Fruit fly (Drosophila melanogaster) whole organism, embryonic: Measurements from ENCODE around the gene CG18765.

ENCODE experiments used
- Aef1 ChIP-seq: fragments of 200-800 bp; sonication (Bioruptor generic); IDR thresholded peaks from 3 replicates; pipeline ENCODE4 v1.3.6; 2022; ENCODE audit warnings: missing biosample characterization, missing genetic modification characterization
- Awh ChIP-seq: fragments of 200-800 bp; sonication (Bioruptor generic); IDR thresholded peaks from 2 replicates; pipeline ENCODE4, ENCODE4 v1.3.6; 2022; ENCODE audit warnings: missing biosample characterization, missing genetic modification characterization
- Bdp1 ChIP-seq: fragments of 200-800 bp; sonication (Bioruptor generic); optimal IDR thresholded peaks from 3 replicates; lab custom pipeline; 2016; ENCODE audit warnings: missing biosample characterization, missing genetic modification characterization
- CG10267 ChIP-seq: fragments of 200-800 bp; sonication (Bioruptor generic); optimal IDR thresholded peaks from 2 replicates; lab custom pipeline; 2018; ENCODE audit warnings: missing biosample characterization, mild to moderate bottlenecking, missing genetic modification characterization, moderate library complexity
- CG12236 ChIP-seq: fragments of 200-800 bp; sonication (Bioruptor generic); optimal IDR thresholded peaks from 2 replicates; lab custom pipeline; 2016; ENCODE audit warnings: missing biosample characterization, missing genetic modification characterization
- CG12769 ChIP-seq: fragments of 200-800 bp; sonication (Bioruptor generic); optimal IDR thresholded peaks from 2 replicates; lab custom pipeline; 2019; ENCODE audit warnings: missing biosample characterization, mild to moderate bottlenecking, missing genetic modification characterization, moderate library complexity
- CG12942 ChIP-seq: fragments of 200-800 bp; sonication (Bioruptor generic); optimal IDR thresholded peaks from 3 replicates; lab custom pipeline; 2016; ENCODE audit warnings: missing biosample characterization, missing genetic modification characterization
- CG14441 ChIP-seq: fragments of 200-800 bp; sonication (Bioruptor generic); IDR thresholded peaks from 2 replicates; pipeline ENCODE4 v1.3.6; 2022; ENCODE audit warnings: missing biosample characterization, missing genetic modification characterization
- CG15479 ChIP-seq: fragments of 200-800 bp; sonication (Bioruptor generic); optimal IDR thresholded peaks from 3 replicates; lab custom pipeline; 2019; ENCODE audit warnings: missing biosample characterization, mild to moderate bottlenecking, missing genetic modification characterization, moderate library complexity
- CG15696 ChIP-seq: fragments of 200-800 bp; sonication (Bioruptor generic); optimal IDR thresholded peaks from 2 replicates; lab custom pipeline; 2019; ENCODE audit warnings: missing biosample characterization, mild to moderate bottlenecking, missing genetic modification characterization, moderate library complexity
- CG17361 ChIP-seq: fragments of 200-800 bp; sonication (Bioruptor generic); IDR thresholded peaks from 3 replicates; pipeline ENCODE4 v1.3.6; 2022; ENCODE audit warnings: missing biosample characterization, missing genetic modification characterization
- CG2116 ChIP-seq: fragments of 200-800 bp; sonication (Bioruptor generic); optimal IDR thresholded peaks from 3 replicates; lab custom pipeline; 2018; ENCODE audit warnings: missing biosample characterization, mild to moderate bottlenecking, missing genetic modification characterization
- CG2889 ChIP-seq: fragments of 200-800 bp; sonication (Bioruptor generic); IDR thresholded peaks from 3 replicates; pipeline ENCODE4 v1.3.6; 2022; ENCODE audit warnings: missing biosample characterization, missing genetic modification characterization
- CG30431 ChIP-seq: fragments of 200-800 bp; sonication (Bioruptor generic); optimal IDR thresholded peaks from 2 replicates; lab custom pipeline; 2017; ENCODE audit warnings: missing biosample characterization, missing genetic modification characterization
- CG3281 ChIP-seq: fragments of 200-800 bp; sonication (Bioruptor generic); optimal IDR thresholded peaks from 3 replicates; lab custom pipeline; 2017; ENCODE audit warnings: missing biosample characterization, mild to moderate bottlenecking, missing genetic modification characterization
- CG3726 ChIP-seq: fragments of 200-800 bp; sonication (Bioruptor generic); IDR thresholded peaks from 3 replicates; pipeline ENCODE4, ENCODE4 v1.3.6; 2022; ENCODE audit warnings: missing biosample characterization, missing genetic modification characterization
- CG6175 ChIP-seq: fragments of 200-800 bp; sonication (Bioruptor generic); IDR thresholded peaks from 3 replicates; pipeline ENCODE4 v1.3.6; 2022; ENCODE audit warnings: missing biosample characterization, missing genetic modification characterization
- CG6272 ChIP-seq: fragments of 200-800 bp; sonication (Bioruptor generic); IDR thresholded peaks from 2 replicates; pipeline ENCODE4 v1.3.6; 2022; ENCODE audit warnings: missing biosample characterization, missing genetic modification characterization
- CG6654 ChIP-seq: fragments of 200-800 bp; sonication (Bioruptor generic); optimal IDR thresholded peaks from 2 replicates; lab custom pipeline; 2017; ENCODE audit warnings: missing biosample characterization, mild to moderate bottlenecking, missing genetic modification characterization
- CG8089 ChIP-seq: fragments of 200-800 bp; sonication (Bioruptor generic); optimal IDR thresholded peaks from 3 replicates; lab custom pipeline; 2016; ENCODE audit warnings: missing biosample characterization, missing genetic modification characterization
- CG8290 ChIP-seq, 3 experiments: fragments of 200-800 bp; sonication (Bioruptor generic); optimal IDR thresholded peaks; 2 replicates each; lab custom pipeline; 2016 to 2019; ENCODE audit warnings: missing biosample characterization in 3 of 3, missing genetic modification characterization in 3 of 3, mild to moderate bottlenecking in 2 of 3, moderate library complexity in 1 of 3
- Dip2 ChIP-seq: fragments of 200-800 bp; sonication (Bioruptor generic); IDR thresholded peaks from 2 replicates; pipeline ENCODE4 v1.3.6; 2022; ENCODE audit warnings: missing biosample characterization, missing genetic modification characterization
- HLHmδ ChIP-seq: fragments of 200-800 bp; sonication (Bioruptor generic); optimal IDR thresholded peaks from 2 replicates; lab custom pipeline; 2018; ENCODE audit warnings: missing biosample characterization, mild to moderate bottlenecking, missing genetic modification characterization, moderate library complexity
- MTF-1 ChIP-seq: fragments of 200-800 bp; sonication (Bioruptor generic); optimal IDR thresholded peaks from 2 replicates; lab custom pipeline; 2018; ENCODE audit warnings: missing biosample characterization, mild to moderate bottlenecking, missing genetic modification characterization, borderline replicate concordance
- NC2α ChIP-seq: fragments of 200-800 bp; sonication (Bioruptor generic); optimal IDR thresholded peaks from 2 replicates; lab custom pipeline; 2016; ENCODE audit warnings: missing biosample characterization, missing genetic modification characterization
- NC2β ChIP-seq: fragments of 200-800 bp; sonication (Bioruptor generic); optimal IDR thresholded peaks from 2 replicates; lab custom pipeline; 2016; ENCODE audit warnings: missing biosample characterization, missing genetic modification characterization
- Nf-YC ChIP-seq: fragments of 200-800 bp; optimal IDR thresholded peaks from 3 replicates; lab custom pipeline; 2019; ENCODE audit warnings: missing biosample characterization, mild to moderate bottlenecking, missing genetic modification characterization, moderate library complexity
- Sry-β ChIP-seq: fragments of 200-800 bp; sonication (Bioruptor generic); optimal IDR thresholded peaks from 2 replicates; lab custom pipeline; 2018; ENCODE audit warnings: missing biosample characterization, mild to moderate bottlenecking, missing genetic modification characterization, moderate library complexity
- Trl ChIP-seq, 3 experiments: fragments of >200 bp in 2 of 3; fragments of 200-800 bp in 1 of 3; sonication (Bioruptor generic) in 1 of 3; optimal IDR thresholded peaks; 2 replicates in 1 of 3; 3 replicates in 2 of 3; lab custom pipeline; 2016 to 2017; ENCODE audit warnings: missing biosample characterization in 1 of 3, missing genetic modification characterization in 1 of 3
- br ChIP-seq: fragments of >200 bp; optimal IDR thresholded peaks from 2 replicates; lab custom pipeline; 2017
- cad ChIP-seq: fragments of >200 bp; optimal IDR thresholded peaks from 2 replicates; lab custom pipeline; 2017; ENCODE audit warnings: missing biosample characterization, missing genetic modification characterization
- esg ChIP-seq: fragments of 200-800 bp; sonication (Bioruptor generic); conservative IDR thresholded peaks from 2 replicates; pipeline ENCODE4 v1.3.6; 2022; ENCODE audit warnings: missing biosample characterization, missing genetic modification characterization
- eve ChIP-seq, 2 experiments: fragments of >200 bp; optimal IDR thresholded peaks; 2 replicates each; lab custom pipeline; 2017; ENCODE audit warnings: missing biosample characterization in 2 of 2, missing genetic modification characterization in 2 of 2
- inv ChIP-seq: fragments of 200-800 bp; sonication (Bioruptor generic); IDR thresholded peaks from 2 replicates; pipeline ENCODE4 v1.3.6; 2022; ENCODE audit warnings: missing biosample characterization, missing genetic modification characterization; ENCODE audit not compliant: partially characterized antibody
- jing ChIP-seq: fragments of 200-800 bp; sonication (Bioruptor generic); optimal IDR thresholded peaks from 2 replicates; lab custom pipeline; 2018; ENCODE audit warnings: missing biosample characterization, mild to moderate bottlenecking, missing genetic modification characterization
- ken ChIP-seq: fragments of 200-800 bp; sonication (Bioruptor generic); IDR thresholded peaks from 3 replicates; pipeline ENCODE4 v1.3.6; 2022; ENCODE audit warnings: missing biosample characterization, missing genetic modification characterization
- kni ChIP-seq: fragments of 200-800 bp; sonication (Bioruptor generic); optimal IDR thresholded peaks from 3 replicates; lab custom pipeline; 2017; ENCODE audit warnings: mild to moderate bottlenecking, missing biosample characterization, missing genetic modification reagents, missing genetic modification characterization
- lab ChIP-seq: fragments of 200-800 bp; sonication (Bioruptor generic); optimal IDR thresholded peaks from 3 replicates; lab custom pipeline; 2017; ENCODE audit warnings: missing biosample characterization, missing genetic modification characterization, mild to moderate bottlenecking, moderate library complexity, missing genetic modification reagents
- lmd ChIP-seq: fragments of 200-800 bp; sonication (Bioruptor generic); IDR thresholded peaks from 2 replicates; pipeline ENCODE4 v1.3.6; 2022; ENCODE audit warnings: missing biosample characterization, missing genetic modification characterization
- lov ChIP-seq, 2 experiments: fragments of 200-800 bp in 1 of 2; fragments of >200 bp in 1 of 2; sonication (Bioruptor generic) in 1 of 2; IDR thresholded peaks in 1 of 2; optimal IDR thresholded peaks in 1 of 2; 2 replicates in 1 of 2; 3 replicates in 1 of 2; pipeline versions ENCODE4 v1.3.6 to Lab custom; 2017 to 2022; ENCODE audit warnings: missing biosample characterization in 1 of 2, missing genetic modification characterization in 1 of 2
- prd ChIP-seq, 3 experiments: fragments of >200 bp in 2 of 3; fragments of 200-800 bp in 1 of 3; sonication (Bioruptor generic) in 1 of 3; optimal IDR thresholded peaks in 2 of 3; IDR thresholded peaks in 1 of 3; 2 replicates in 2 of 3; 3 replicates in 1 of 3; pipeline versions ENCODE4 v1.3.6 to Lab custom; 2017 to 2022; ENCODE audit warnings: missing biosample characterization in 1 of 3, missing genetic modification characterization in 1 of 3
- salm ChIP-seq: fragments of 200-800 bp; sonication (Bioruptor generic); optimal IDR thresholded peaks from 2 replicates; lab custom pipeline; 2018; ENCODE audit warnings: missing biosample characterization, mild to moderate bottlenecking, missing genetic modification characterization
- sc ChIP-seq, 3 experiments: fragments of >200 bp in 2 of 3; fragments of 200-800 bp in 1 of 3; sonication (Bioruptor generic) in 1 of 3; optimal IDR thresholded peaks; 2 replicates in 2 of 3; 3 replicates in 1 of 3; lab custom pipeline; 2017; ENCODE audit warnings: mild to moderate bottlenecking in 1 of 3, missing biosample characterization in 1 of 3, missing genetic modification characterization in 1 of 3, missing genetic modification reagents in 1 of 3
- seq ChIP-seq: fragments of 200-800 bp; sonication (Bioruptor generic); IDR thresholded peaks from 2 replicates; pipeline ENCODE4 v1.3.6; 2022; ENCODE audit warnings: missing biosample characterization, missing genetic modification characterization
- tgo ChIP-seq: fragments of 200-800 bp; sonication (Bioruptor generic); IDR thresholded peaks from 3 replicates; pipeline ENCODE4 v1.3.6; 2022; ENCODE audit warnings: missing biosample characterization, missing genetic modification characterization
- trem ChIP-seq: fragments of 200-800 bp; optimal IDR thresholded peaks from 3 replicates; lab custom pipeline; 2019; ENCODE audit warnings: missing biosample characterization, mild to moderate bottlenecking, missing genetic modification characterization, moderate library complexity
- tup ChIP-seq: fragments of 200-800 bp; sonication (Bioruptor generic); optimal IDR thresholded peaks from 2 replicates; lab custom pipeline; 2016; ENCODE audit warnings: missing biosample characterization, mild to moderate bottlenecking, missing genetic modification characterization, moderate library complexity
- vvl ChIP-seq: fragments of 200-800 bp; sonication (Bioruptor generic); IDR thresholded peaks from 2 replicates; pipeline ENCODE4 v1.3.6; 2022; ENCODE audit warnings: missing biosample characterization, missing genetic modification characterization
- zfh2 ChIP-seq: fragments of 200-800 bp; sonication (Bioruptor generic); optimal IDR thresholded peaks from 2 replicates; lab custom pipeline; 2016; ENCODE audit warnings: missing biosample characterization, missing genetic modification characterization

Gene CG18765

DNA sequence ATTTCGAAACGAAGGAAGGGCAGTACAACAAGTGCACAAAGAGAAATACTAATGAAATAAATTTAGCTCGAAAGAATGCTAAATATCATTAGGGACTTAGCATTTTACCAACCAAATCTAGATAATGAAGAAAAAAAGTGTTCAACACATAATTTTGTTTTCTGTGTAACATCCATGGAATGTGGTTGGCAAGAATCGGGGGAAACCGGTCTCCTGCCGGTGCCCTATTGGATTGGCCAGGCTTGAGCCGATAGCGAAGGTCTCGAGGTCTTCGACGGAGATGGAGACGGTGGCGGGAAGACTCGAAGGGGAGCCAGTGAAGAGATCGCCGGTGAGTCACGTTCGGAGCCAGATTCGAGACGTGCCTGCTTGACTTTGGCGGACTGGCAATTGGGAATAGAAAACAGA lies 33.8 kb downstream of the CG18765 start (continued):
- no peak for TF ChIP-seq CG2116 (GFP tag; lab: Kevin White, UChicago)
- TF ChIP-seq Trl (optimal IDR thresholded peaks at IDR 0.05; lab: Kevin White, UChicago), result no peak
- peak; percentile 31 for TF ChIP-seq Trl (GFP tag; optimal IDR thresholded peaks at IDR 0.05; lab: Kevin White, UChicago)
- TF ChIP-seq Sry-β, result no peak
- TF ChIP-seq ken (GFP tag; lab: Robert Waterston, UW), result no peak
- TF ChIP-seq Bdp1 (GFP tag; lab: Kevin White, UChicago), result no peak
- TF ChIP-seq inv (GFP tag; lab: Robert Waterston, UW), result no peak
- TF ChIP-seq CG30431 (GFP tag; lab: Kevin White, UChicago), result no peak
- TF ChIP-seq CG6272, result no peak
- no peak for TF ChIP-seq NC2β (GFP tag; lab: Kevin White, UChicago)
- TF ChIP-seq HLHmδ (GFP tag; lab: Kevin White, UChicago), result no peak
- no peak for TF ChIP-seq br (lab: Kevin White, UChicago)
- no peak for TF ChIP-seq lov (optimal IDR thresholded peaks at IDR 0.05; lab: Kevin White, UChicago)
- TF ChIP-seq lov (GFP tag; IDR thresholded peaks at IDR 0.05; lab: Robert Waterston, UW), result 0 out of 3 replicates have a peak, but pooled peaks have one; percentile 12
- peak; percentile 74 for TF ChIP-seq CG12769 (tag; lab: Kevin White, UChicago)
- no peak for TF ChIP-seq trem
- peak; percentile 52 for TF ChIP-seq zfh2 (GFP tag; lab: Kevin White, UChicago)
- no peak for TF ChIP-seq salm (tag; lab: Kevin White, UChicago)
- no peak for TF ChIP-seq sc (optimal IDR thresholded peaks at IDR 0.05; lab: Kevin White, UChicago)
- TF ChIP-seq sc (GFP tag; optimal IDR thresholded peaks at IDR 0.05; lab: Kevin White, UChicago), result no peak
- no peak for TF ChIP-seq CG2889 (GFP tag; lab: Robert Waterston, UW)
- TF ChIP-seq Nf-YC, result peak; percentile 26
- no peak for TF ChIP-seq seq (GFP tag; lab: Robert Waterston, UW)
- peak; percentile 12 for TF ChIP-seq CG3281 (GFP tag; lab: Kevin White, UChicago)
- no peak for TF ChIP-seq tgo (GFP tag; lab: Robert Waterston, UW)
- no peak for TF ChIP-seq tup
- peak; percentile 24; the same call in 1 of the 2 replicates for TF ChIP-seq Awh (GFP tag; lab: Robert Waterston, UW)
- no peak for TF ChIP-seq CG14441 (GFP tag; lab: Robert Waterston, UW)
- peak; percentile 75 for TF ChIP-seq vvl (GFP tag; lab: Robert Waterston, UW)
- no peak for TF ChIP-seq CG15479 (GFP tag; lab: Kevin White, UChicago)
- TF ChIP-seq prd (optimal IDR thresholded peaks at IDR 0.05; lab: Kevin White, UChicago), result no peak
- peak; percentile 42; the same call in 1 of the 3 replicates for TF ChIP-seq prd (GFP tag; IDR thresholded peaks at IDR 0.05; lab: Robert Waterston, UW)
- TF ChIP-seq CG10267 (tag; lab: Kevin White, UChicago), result peak; percentile 16
- no peak for TF ChIP-seq CG15696 (tag; lab: Kevin White, UChicago)
- TF ChIP-seq CG12236, result peak; percentile 10
- TF ChIP-seq MTF-1 (GFP tag; lab: Kevin White, UChicago), result no peak
- peak; percentile 77 for TF ChIP-seq kni (GFP tag; lab: Kevin White, UChicago)
- TF ChIP-seq CG6175 (GFP tag; lab: Robert Waterston, UW), result no peak
- TF ChIP-seq CG12942 (GFP tag; lab: Kevin White, UChicago), result no peak
- 0 out of 3 replicates have a peak, but pooled peaks have one; percentile 8 for TF ChIP-seq CG17361 (GFP tag; lab: Robert Waterston, UW)
- no peak for TF ChIP-seq esg (GFP tag; lab: Robert Waterston, UW)
- TF ChIP-seq cad (GFP tag; lab: Kevin White, UChicago), result no peak
- peak; percentile 59 for TF ChIP-seq lab (GFP tag; lab: Kevin White, UChicago)
- TF ChIP-seq lmd (GFP tag; lab: Robert Waterston, UW), result peak; percentile 29; the same call in 1 of the 2 replicates
- no peak for TF ChIP-seq jing (GFP tag; lab: Kevin White, UChicago)
- TF ChIP-seq CG3726 (GFP tag; lab: Robert Waterston, UW), result no peak
- no peak for TF ChIP-seq CG8089 (GFP tag; lab: Kevin White, UChicago)
- no peak for TF ChIP-seq NC2α (GFP tag; lab: Kevin White, UChicago)
- TF ChIP-seq CG6654, result no peak
- TF ChIP-seq eve (GFP tag; optimal IDR thresholded peaks at IDR 0.05; lab: Kevin White, UChicago), result no peak
- no peak for TF ChIP-seq CG8290 (GFP tag; optimal IDR thresholded peaks at IDR 0.05; lab: Kevin White, UChicago)
- peak in 1 of 2 experiments; percentile 45 for TF ChIP-seq CG8290 (tag; optimal IDR thresholded peaks at IDR 0.05; lab: Kevin White, UChicago)
- no peak for TF ChIP-seq Dip2
- TF ChIP-seq Aef1 (GFP tag; lab: Robert Waterston, UW), result no peak
